Worm (Caenorhabditis elegans) whole organism, young adult: Measurements from ENCODE around the gene R09H10.2.
"Not testable (repeated sequence)": the region's sequence is repeated elsewhere in the genome, so short reads cannot be mapped to it uniquely, and the experiment has no call there.

Experiments
- F49E8.2 ChIP-seq: sonication (generic microtip); optimal IDR thresholded peaks from 3 replicates; lab custom pipeline; 2017; ENCODE audit warnings: missing genetic modification characterization, mild to moderate bottlenecking, missing compliant biosample characterization, antibody characterized with exemption, moderate library complexity; ENCODE audit not compliant: insufficient read depth
- Y95B8A.8 ChIP-seq: fragments of 200-800 bp; sonication (Bioruptor generic); IDR thresholded peaks from 2 replicates; pipeline ENCODE4 v1.3.6; 2022; ENCODE audit warnings: missing genetic modification reagents, missing genetic modification characterization, missing compliant biosample characterization
- gei-17 ChIP-seq: fragments of 200-800 bp; sonication (Bioruptor generic); optimal IDR thresholded peaks from 2 replicates; lab custom pipeline; 2018; ENCODE audit warnings: mild to moderate bottlenecking, missing genetic modification characterization, missing compliant biosample characterization
- lin-26 ChIP-seq: fragments of 200-800 bp; sonication (Bioruptor generic); IDR thresholded peaks from 2 replicates; pipeline ENCODE4 v1.3.6; 2022; ENCODE audit warnings: missing genetic modification reagents, missing genetic modification characterization, missing compliant biosample characterization
- lsl-1 ChIP-seq: fragments of 200-800 bp; sonication (Bioruptor generic); optimal IDR thresholded peaks from 2 replicates; lab custom pipeline; 2018; ENCODE audit warnings: mild to moderate bottlenecking, missing genetic modification characterization, moderate library complexity, missing compliant biosample characterization
- mcd-1 ChIP-seq: fragments of 200-800 bp; sonication (Bioruptor generic); IDR thresholded peaks from 2 replicates; pipeline ENCODE4 v1.3.6; 2022; ENCODE audit warnings: missing genetic modification reagents, missing genetic modification characterization, missing compliant biosample characterization
- mxl-1 ChIP-seq: sonication (generic microtip); optimal IDR thresholded peaks from 2 replicates; lab custom pipeline; 2016; ENCODE audit warnings: missing genetic modification characterization, missing compliant biosample characterization
- nfya-2 ChIP-seq: fragments of 200-800 bp; sonication (Bioruptor generic); IDR thresholded peaks from 2 replicates; pipeline ENCODE4 v1.3.6; 2022; ENCODE audit warnings: missing genetic modification reagents, missing genetic modification characterization, missing compliant biosample characterization
- nhr-90 ChIP-seq: sonication (generic microtip); optimal IDR thresholded peaks from 2 replicates; lab custom pipeline; 2016; ENCODE audit warnings: missing genotype, mild to moderate bottlenecking, missing genetic modification characterization, missing compliant biosample characterization
- sea-2 ChIP-seq: fragments of 200-800 bp; sonication (Bioruptor generic); IDR thresholded peaks from 2 replicates; pipeline ENCODE4 v1.3.6; 2022; ENCODE audit warnings: missing genetic modification characterization, missing compliant biosample characterization
- sptf-2 ChIP-seq: fragments of 200-800 bp; sonication (Bioruptor generic); optimal IDR thresholded peaks from 2 replicates; lab custom pipeline; 2018; ENCODE audit warnings: mild to moderate bottlenecking, missing genetic modification characterization, missing compliant biosample characterization
- unc-62 ChIP-seq: fragments of 150-350 bp; optimal IDR thresholded peaks from 2 replicates; lab custom pipeline; 2014; ENCODE audit warnings: missing biosample characterization, missing genetic modification reagents, missing genetic modification characterization
- ztf-18 ChIP-seq: sonication (generic microtip); optimal IDR thresholded peaks from 2 replicates; lab custom pipeline; 2016; ENCODE audit warnings: missing genotype, mild to moderate bottlenecking, missing genetic modification characterization, missing compliant biosample characterization

- not testable (repeated sequence) for TF ChIP-seq lsl-1 (GFP tag; lab: Kevin White, UChicago); nfya-2; sptf-2 (GFP tag; lab: Kevin White, UChicago); sea-2 (GFP tag; lab: Robert Waterston, UW); gei-17 (GFP tag; lab: Kevin White, UChicago); ztf-18 (tag; lab: Kevin White, UChicago); lin-26; mcd-1 (GFP tag; lab: Robert Waterston, UW); Y95B8A.8; F49E8.2 (tag; lab: Kevin White, UChicago); nhr-90 (tag; lab: Kevin White, UChicago); unc-62 (GFP tag; lab: Kevin White, UChicago); mxl-1 (tag; lab: Kevin White, UChicago)
These were observed 49.8 kb upstream of the R09H10.2 start for ce11 chrIV:10552993-10553392.
